Fruit fly (Drosophila melanogaster) whole organism, embryonic: ENCODE data around the gene CG10809.

Experiments used
- Atf6 ChIP-seq: fragments of 200-800 bp; sonication (Bioruptor generic); IDR thresholded peaks from 2 replicates; pipeline ENCODE4 v1.3.6; 2022; ENCODE audit warnings: missing biosample characterization, missing genetic modification characterization
- CG10267 ChIP-seq: fragments of 200-800 bp; sonication (Bioruptor generic); optimal IDR thresholded peaks from 2 replicates; lab custom pipeline; 2018; ENCODE audit warnings: missing biosample characterization, mild to moderate bottlenecking, missing genetic modification characterization, moderate library complexity
- CG10321 ChIP-seq: fragments of 200-800 bp; sonication (Bioruptor generic); IDR thresholded peaks from 2 replicates; pipeline ENCODE4 v1.3.6; 2022; ENCODE audit warnings: missing biosample characterization, missing genetic modification characterization
- CG10959 ChIP-seq: fragments of 200-800 bp; sonication (Bioruptor generic); IDR thresholded peaks from 2 replicates; pipeline ENCODE4 v1.3.6; 2022; ENCODE audit warnings: missing biosample characterization, missing genetic modification characterization
- CG12104 ChIP-seq: fragments of 200-800 bp; sonication (Bioruptor generic); optimal IDR thresholded peaks from 3 replicates; lab custom pipeline; 2016; ENCODE audit warnings: missing biosample characterization, missing genetic modification characterization
- CG12155 ChIP-seq: fragments of 200-800 bp; sonication (Bioruptor generic); optimal IDR thresholded peaks from 3 replicates; lab custom pipeline; 2016; ENCODE audit warnings: missing biosample characterization, missing genetic modification characterization
- CG13624 ChIP-seq: fragments of 200-800 bp; sonication (Bioruptor generic); optimal IDR thresholded peaks from 2 replicates; lab custom pipeline; 2016; ENCODE audit warnings: missing biosample characterization, missing genetic modification characterization
- CG13894 ChIP-seq: fragments of 200-800 bp; sonication (Bioruptor generic); optimal IDR thresholded peaks from 3 replicates; lab custom pipeline; 2018; ENCODE audit warnings: missing biosample characterization, mild to moderate bottlenecking, missing genetic modification characterization, moderate library complexity
- CG14710 ChIP-seq: fragments of 200-800 bp; sonication (Bioruptor generic); optimal IDR thresholded peaks from 3 replicates; lab custom pipeline; 2019; ENCODE audit warnings: missing biosample characterization, mild to moderate bottlenecking, missing genetic modification characterization, moderate library complexity
- CG16863 ChIP-seq: fragments of 200-800 bp; sonication (Bioruptor generic); optimal IDR thresholded peaks from 3 replicates; lab custom pipeline; 2016; ENCODE audit warnings: missing biosample characterization, missing genetic modification characterization
- CG2199 ChIP-seq: fragments of 200-800 bp; sonication (Bioruptor generic); IDR thresholded peaks from 3 replicates; pipeline ENCODE4 v1.3.6; 2022; ENCODE audit warnings: missing biosample characterization, missing genetic modification characterization
- CG3065 ChIP-seq: fragments of 200-800 bp; sonication (Bioruptor generic); optimal IDR thresholded peaks from 2 replicates; lab custom pipeline; 2016; ENCODE audit warnings: missing biosample characterization, missing genetic modification characterization
- CG32767 ChIP-seq: fragments of 200-800 bp; sonication (Bioruptor generic); IDR thresholded peaks from 2 replicates; pipeline ENCODE4 v1.3.6; 2022; ENCODE audit warnings: missing biosample characterization, missing genetic modification characterization
- CG32772 ChIP-seq: fragments of 200-800 bp; sonication (Bioruptor generic); IDR thresholded peaks from 2 replicates; pipeline ENCODE4 v1.3.6; 2022; ENCODE audit warnings: missing biosample characterization, missing genetic modification characterization
- CG33213 ChIP-seq: fragments of 200-800 bp; sonication (Bioruptor generic); optimal IDR thresholded peaks from 3 replicates; lab custom pipeline; 2016; ENCODE audit warnings: missing biosample characterization, missing genetic modification characterization
- CG33557 ChIP-seq: fragments of 200-800 bp; sonication (Bioruptor generic); optimal IDR thresholded peaks from 2 replicates; lab custom pipeline; 2019; ENCODE audit warnings: missing biosample characterization, mild to moderate bottlenecking, missing genetic modification characterization, moderate library complexity
- CG4328 ChIP-seq: fragments of 200-800 bp; sonication (Bioruptor generic); optimal IDR thresholded peaks from 3 replicates; lab custom pipeline; 2017; ENCODE audit warnings: missing biosample characterization, missing genetic modification reagents, missing genetic modification characterization
- CG4360 ChIP-seq: fragments of 200-800 bp; sonication (Bioruptor generic); IDR thresholded peaks from 2 replicates; pipeline ENCODE4 v1.3.6; 2022; ENCODE audit warnings: missing biosample characterization, missing genetic modification characterization
- CG43689 ChIP-seq: fragments of 200-800 bp; sonication (Bioruptor generic); IDR thresholded peaks from 2 replicates; pipeline ENCODE4 v1.3.6; 2022; ENCODE audit warnings: missing biosample characterization, missing genetic modification characterization
- CG5245 ChIP-seq: fragments of 200-800 bp; sonication (Bioruptor generic); optimal IDR thresholded peaks from 3 replicates; lab custom pipeline; 2016; ENCODE audit warnings: missing biosample characterization, missing genetic modification characterization
- CG6272 ChIP-seq: fragments of 200-800 bp; sonication (Bioruptor generic); IDR thresholded peaks from 2 replicates; pipeline ENCODE4 v1.3.6; 2022; ENCODE audit warnings: missing biosample characterization, missing genetic modification characterization
- CG6765 ChIP-seq: fragments of 200-800 bp; sonication (Bioruptor generic); optimal IDR thresholded peaks from 3 replicates; lab custom pipeline; 2017; ENCODE audit warnings: missing biosample characterization, mild to moderate bottlenecking, missing genetic modification characterization
- CG6791 ChIP-seq: fragments of 200-800 bp; sonication (Bioruptor generic); IDR thresholded peaks from 3 replicates; pipeline ENCODE4 v1.3.6; 2022; ENCODE audit warnings: missing biosample characterization, missing genetic modification characterization; ENCODE audit not compliant: partially characterized antibody
- CG7372 ChIP-seq: fragments of 200-800 bp; sonication (Bioruptor generic); IDR thresholded peaks from 2 replicates; pipeline ENCODE4 v1.3.6; 2022; ENCODE audit warnings: missing biosample characterization, missing genetic modification characterization
- CG9797 ChIP-seq: fragments of 200-800 bp; sonication (Bioruptor generic); optimal IDR thresholded peaks from 3 replicates; lab custom pipeline; 2018; ENCODE audit warnings: missing biosample characterization, mild to moderate bottlenecking, missing genetic modification characterization
- CrebB ChIP-seq: fragments of 200-800 bp; sonication (Bioruptor generic); optimal IDR thresholded peaks from 3 replicates; lab custom pipeline; 2018; ENCODE audit warnings: missing biosample characterization, mild to moderate bottlenecking, missing genetic modification characterization
- Dad ChIP-seq: fragments of 200-800 bp; sonication (Bioruptor generic); optimal IDR thresholded peaks from 3 replicates; lab custom pipeline; 2016; ENCODE audit warnings: missing biosample characterization, missing genetic modification characterization
- Drgx ChIP-seq: fragments of 200-800 bp; sonication (Bioruptor generic); IDR thresholded peaks from 2 replicates; pipeline ENCODE4 v1.3.6; 2022; ENCODE audit warnings: missing biosample characterization, missing genetic modification characterization
- HmgD ChIP-seq: fragments of 200-800 bp; sonication (Bioruptor generic); optimal IDR thresholded peaks from 3 replicates; lab custom pipeline; 2016; ENCODE audit warnings: missing biosample characterization, missing genetic modification characterization
- Hmx ChIP-seq: fragments of 200-800 bp; sonication (Bioruptor generic); optimal IDR thresholded peaks from 2 replicates; lab custom pipeline; 2016; ENCODE audit warnings: missing biosample characterization, missing genetic modification characterization
- Hr3 ChIP-seq: fragments of 200-800 bp; sonication (Bioruptor generic); optimal IDR thresholded peaks from 3 replicates; lab custom pipeline; 2016; ENCODE audit warnings: missing biosample characterization, missing genetic modification characterization
- Hr51 ChIP-seq, 2 experiments: fragments of 200-800 bp; sonication (Bioruptor generic); optimal IDR thresholded peaks; 2 replicates in 1 of 2; 3 replicates in 1 of 2; lab custom pipeline; 2016 to 2018; ENCODE audit warnings: missing biosample characterization in 2 of 2, missing genetic modification characterization in 2 of 2, mild to moderate bottlenecking in 1 of 2, moderate library complexity in 1 of 2
- Hsf ChIP-seq: fragments of 200-800 bp; sonication (Bioruptor generic); optimal IDR thresholded peaks from 3 replicates; lab custom pipeline; 2016; ENCODE audit warnings: missing biosample characterization, missing genetic modification characterization
- Meics ChIP-seq: fragments of 200-800 bp; sonication (Bioruptor generic); optimal IDR thresholded peaks from 2 replicates; lab custom pipeline; 2017; ENCODE audit warnings: missing biosample characterization, mild to moderate bottlenecking, missing genetic modification characterization
- Mrtf ChIP-seq: fragments of 200-800 bp; sonication (Bioruptor generic); IDR thresholded peaks from 3 replicates; pipeline ENCODE4 v1.3.6; 2022; ENCODE audit warnings: missing biosample characterization, missing genetic modification characterization
- PHDP ChIP-seq: fragments of 200-800 bp; sonication (Bioruptor generic); optimal IDR thresholded peaks from 3 replicates; lab custom pipeline; 2018; ENCODE audit warnings: missing biosample characterization, mild to moderate bottlenecking, missing genetic modification characterization, moderate library complexity
- Xbp1 ChIP-seq: fragments of 200-800 bp; sonication (Bioruptor generic); optimal IDR thresholded peaks from 3 replicates; lab custom pipeline; 2016; ENCODE audit warnings: missing biosample characterization, mild to moderate bottlenecking, missing genetic modification characterization
- ash1 ChIP-seq: fragments of 200-800 bp; sonication (Bioruptor generic); optimal IDR thresholded peaks from 2 replicates; lab custom pipeline; 2018; ENCODE audit warnings: missing biosample characterization, mild to moderate bottlenecking, missing genetic modification characterization
- bab2 ChIP-seq: fragments of 200-800 bp; sonication (Bioruptor generic); optimal IDR thresholded peaks from 2 replicates; lab custom pipeline; 2016; ENCODE audit warnings: missing biosample characterization, missing genetic modification characterization
- dm ChIP-seq: fragments of 200-800 bp; sonication (Bioruptor generic); optimal IDR thresholded peaks from 3 replicates; lab custom pipeline; 2016; ENCODE audit warnings: missing biosample characterization, missing genetic modification characterization
- dysf ChIP-seq: fragments of 200-800 bp; sonication (Bioruptor generic); IDR thresholded peaks from 3 replicates; pipeline ENCODE4 v1.3.6; 2022; ENCODE audit warnings: missing biosample characterization, missing genetic modification characterization
- otp ChIP-seq: fragments of 200-800 bp; sonication (Bioruptor generic); IDR thresholded peaks from 3 replicates; pipeline ENCODE4, ENCODE4 v1.3.6; 2022; ENCODE audit warnings: missing biosample characterization, missing genetic modification characterization
- salm ChIP-seq: fragments of 200-800 bp; sonication (Bioruptor generic); optimal IDR thresholded peaks from 2 replicates; lab custom pipeline; 2018; ENCODE audit warnings: missing biosample characterization, mild to moderate bottlenecking, missing genetic modification characterization
- sd ChIP-seq: fragments of 200-800 bp; sonication (Bioruptor generic); optimal IDR thresholded peaks from 3 replicates; lab custom pipeline; 2018; ENCODE audit warnings: missing biosample characterization, mild to moderate bottlenecking, missing genetic modification characterization, moderate library complexity
- slbo ChIP-seq: fragments of 200-800 bp; sonication (Bioruptor generic); IDR thresholded peaks from 2 replicates; pipeline ENCODE4 v1.3.6; 2022; ENCODE audit warnings: missing biosample characterization, missing genetic modification characterization
- slou ChIP-seq: fragments of 200-800 bp; sonication (Bioruptor generic); optimal IDR thresholded peaks from 3 replicates; lab custom pipeline; 2016; ENCODE audit warnings: missing biosample characterization, missing genetic modification characterization
- sna ChIP-seq: fragments of 200-800 bp; sonication (Bioruptor generic); IDR thresholded peaks from 2 replicates; pipeline ENCODE4 v1.3.6; 2022; ENCODE audit warnings: missing biosample characterization, missing genetic modification characterization; ENCODE audit not compliant: partially characterized antibody
- tll ChIP-seq, 2 experiments: fragments of 200-800 bp in 1 of 2; fragments of >200 bp in 1 of 2; sonication (Bioruptor generic) in 1 of 2; optimal IDR thresholded peaks; 2 replicates each; lab custom pipeline; 2017 to 2019; ENCODE audit warnings: missing biosample characterization in 2 of 2, missing genetic modification characterization in 2 of 2, mild to moderate bottlenecking in 1 of 2, moderate library complexity in 1 of 2
- tup ChIP-seq: fragments of 200-800 bp; sonication (Bioruptor generic); optimal IDR thresholded peaks from 2 replicates; lab custom pipeline; 2016; ENCODE audit warnings: missing biosample characterization, mild to moderate bottlenecking, missing genetic modification characterization, moderate library complexity
- unpg ChIP-seq: fragments of 200-800 bp; sonication (Bioruptor generic); optimal IDR thresholded peaks from 3 replicates; lab custom pipeline; 2018; ENCODE audit warnings: missing biosample characterization, mild to moderate bottlenecking, missing genetic modification characterization, moderate library complexity

CG10809 gene

DNA sequence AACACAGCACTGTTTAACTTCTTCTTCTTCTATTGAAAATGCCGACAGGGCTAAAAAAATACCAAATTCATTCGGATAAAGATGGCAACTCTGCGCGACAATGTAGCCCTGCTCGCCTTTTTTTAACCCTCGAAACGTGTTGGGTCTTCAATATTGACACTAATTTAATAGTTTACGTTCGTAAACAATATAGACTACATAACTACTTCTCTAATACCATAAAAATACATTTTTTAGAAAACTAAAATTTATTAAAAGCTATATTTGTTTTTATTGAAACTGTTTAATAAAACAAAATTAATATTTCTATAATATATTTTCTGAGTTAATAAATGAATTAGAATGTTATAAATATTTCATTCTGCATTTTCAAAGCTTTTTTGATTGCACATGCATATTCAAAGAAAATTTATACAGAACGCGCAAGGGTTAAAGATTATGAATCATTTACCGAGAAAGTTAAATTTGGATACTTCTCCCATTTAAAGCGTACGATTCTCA lies 29.0 kb upstream of the CG10809 start, which contains the start of the genes Taf2 and CalpB (continued):
- peak; percentile 73; the same call in 1 of the 2 replicates for TF ChIP-seq CG6272
- no peak for TF ChIP-seq CG4360 (GFP tag; lab: Robert Waterston, UW)
- TF ChIP-seq otp: peak; percentile 64; the same call in 1 of the 3 replicates
- TF ChIP-seq CG12104 (GFP tag; lab: Kevin White, UChicago): peak; percentile 84
- TF ChIP-seq Xbp1: peak; percentile 84
- no peak for TF ChIP-seq CG3065
- TF ChIP-seq Drgx (GFP tag; lab: Robert Waterston, UW): peak; percentile 84
- peak; percentile 59 for TF ChIP-seq CG5245 (GFP tag; lab: Kevin White, UChicago)
- TF ChIP-seq salm (tag; lab: Kevin White, UChicago): peak; percentile 81
- TF ChIP-seq CG33213 (GFP tag; lab: Kevin White, UChicago): no peak
- TF ChIP-seq Mrtf: peak; percentile 51; the same call in 1 of the 3 replicates
- peak; percentile 29 for TF ChIP-seq bab2 (GFP tag; lab: Kevin White, UChicago)
- no peak for TF ChIP-seq CG13894 (tag; lab: Kevin White, UChicago)
- peak; percentile 11 for TF ChIP-seq HmgD (GFP tag; lab: Kevin White, UChicago)
- peak; percentile 90 for TF ChIP-seq slbo (GFP tag; lab: Robert Waterston, UW)
- no peak for TF ChIP-seq tup
- TF ChIP-seq CG4328 (GFP tag; lab: Kevin White, UChicago): peak; percentile 66
- TF ChIP-seq CG6765 (GFP tag; lab: Kevin White, UChicago): peak; percentile 81
- TF ChIP-seq CG12155: peak; percentile 84
- TF ChIP-seq dm: peak; percentile 72
- peak; percentile 86 for TF ChIP-seq unpg (GFP tag; lab: Kevin White, UChicago)
- TF ChIP-seq Hr3: peak; percentile 81
- peak; percentile 92 for TF ChIP-seq Meics (GFP tag; lab: Kevin White, UChicago)
- peak; percentile 72 for TF ChIP-seq CG32767 (GFP tag; lab: Robert Waterston, UW)
- peak; percentile 0 for TF ChIP-seq slou
- TF ChIP-seq CG10321: no peak
- TF ChIP-seq CG9797 (GFP tag; lab: Kevin White, UChicago): peak; percentile 37
- no peak for TF ChIP-seq ash1
- TF ChIP-seq Hsf: peak; percentile 61
- peak; percentile 97 for TF ChIP-seq CG14710 (tag; lab: Kevin White, UChicago)
- no peak for TF ChIP-seq CG16863
- TF ChIP-seq sna (GFP tag; lab: Robert Waterston, UW): no peak
- TF ChIP-seq CG10267 (tag; lab: Kevin White, UChicago): peak; percentile 89
- TF ChIP-seq CrebB: peak; percentile 27
- peak; percentile 82 for TF ChIP-seq CG32772
- TF ChIP-seq Hr51 (GFP tag; optimal IDR thresholded peaks at IDR 0.05; lab: Kevin White, UChicago): peak; percentile 41 to 91
- TF ChIP-seq PHDP (tag; lab: Kevin White, UChicago): peak; percentile 90
- peak; percentile 81 for TF ChIP-seq CG33557
- TF ChIP-seq sd (tag; lab: Kevin White, UChicago): peak; percentile 44
- peak; percentile 88 for TF ChIP-seq dysf
- TF ChIP-seq Dad (GFP tag; lab: Kevin White, UChicago): peak; percentile 27
- 0 out of 3 replicates have a peak, but pooled peaks have one; percentile 71 for TF ChIP-seq CG2199 (GFP tag; lab: Robert Waterston, UW)
- peak in 1 of 2 experiments; percentile 57 for TF ChIP-seq tll (GFP tag; optimal IDR thresholded peaks at IDR 0.05; lab: Kevin White, UChicago)
- TF ChIP-seq CG43689 (GFP tag; lab: Robert Waterston, UW): no peak; the same call in 1 of the 2 replicates
- TF ChIP-seq Atf6: peak; percentile 82
- TF ChIP-seq Hmx: no peak
- TF ChIP-seq CG13624 (GFP tag; lab: Kevin White, UChicago): peak; percentile 23
- TF ChIP-seq CG6791: peak; percentile 34; the same call in 1 of the 3 replicates
- TF ChIP-seq CG7372 (GFP tag; lab: Robert Waterston, UW): peak; percentile 77
- peak; percentile 91 for TF ChIP-seq CG10959
